Fruit fly (Drosophila melanogaster) whole organism, embryonic: ENCODE results near the gene CG43052.

ENCODE experiments used
- CG10209 ChIP-seq: fragments of 200-800 bp; sonication (Bioruptor generic); optimal IDR thresholded peaks from 3 replicates; lab custom pipeline; 2017; ENCODE audit warnings: missing biosample characterization, mild to moderate bottlenecking, missing genetic modification characterization, missing genetic modification reagents
- CG12104 ChIP-seq: fragments of 200-800 bp; sonication (Bioruptor generic); optimal IDR thresholded peaks from 3 replicates; lab custom pipeline; 2016; ENCODE audit warnings: missing biosample characterization, missing genetic modification characterization
- CG12219 ChIP-seq: fragments of 200-800 bp; sonication (Bioruptor generic); optimal IDR thresholded peaks from 3 replicates; lab custom pipeline; 2018; ENCODE audit warnings: missing biosample characterization, mild to moderate bottlenecking, missing genetic modification characterization
- CG12299 ChIP-seq: fragments of 200-800 bp; sonication (Bioruptor generic); optimal IDR thresholded peaks from 2 replicates; lab custom pipeline; 2018; ENCODE audit warnings: missing biosample characterization, mild to moderate bottlenecking, missing genetic modification characterization
- CG12391 ChIP-seq: fragments of 200-800 bp; sonication (Bioruptor generic); optimal IDR thresholded peaks from 3 replicates; lab custom pipeline; 2018; ENCODE audit warnings: missing biosample characterization, mild to moderate bottlenecking, missing genetic modification characterization, moderate library complexity
- CG12942 ChIP-seq: fragments of 200-800 bp; sonication (Bioruptor generic); optimal IDR thresholded peaks from 3 replicates; lab custom pipeline; 2016; ENCODE audit warnings: missing biosample characterization, missing genetic modification characterization
- CG13624 ChIP-seq: fragments of 200-800 bp; sonication (Bioruptor generic); optimal IDR thresholded peaks from 2 replicates; lab custom pipeline; 2016; ENCODE audit warnings: missing biosample characterization, missing genetic modification characterization
- CG14050 ChIP-seq: fragments of 200-800 bp; sonication (Bioruptor generic); IDR thresholded peaks from 3 replicates; pipeline ENCODE4 v1.3.6; 2022; ENCODE audit warnings: missing biosample characterization, missing genetic modification characterization
- CG17328 ChIP-seq: fragments of 200-800 bp; sonication (Bioruptor generic); IDR thresholded peaks from 2 replicates; pipeline ENCODE4 v1.3.6; 2022; ENCODE audit warnings: missing biosample characterization, missing genetic modification characterization
- CG18476 ChIP-seq: fragments of 200-800 bp; sonication (Bioruptor generic); optimal IDR thresholded peaks from 2 replicates; lab custom pipeline; 2016; ENCODE audit warnings: missing biosample characterization, mild to moderate bottlenecking, missing genetic modification characterization
- CG2678 ChIP-seq: fragments of 200-800 bp; sonication (Bioruptor generic); optimal IDR thresholded peaks from 3 replicates; lab custom pipeline; 2019; ENCODE audit warnings: missing biosample characterization, mild to moderate bottlenecking, missing genetic modification characterization, moderate library complexity
- CG30431 ChIP-seq: fragments of 200-800 bp; sonication (Bioruptor generic); optimal IDR thresholded peaks from 2 replicates; lab custom pipeline; 2017; ENCODE audit warnings: missing biosample characterization, missing genetic modification characterization
- CG32767 ChIP-seq: fragments of 200-800 bp; sonication (Bioruptor generic); IDR thresholded peaks from 2 replicates; pipeline ENCODE4 v1.3.6; 2022; ENCODE audit warnings: missing biosample characterization, missing genetic modification characterization
- CG34422 ChIP-seq: fragments of 200-800 bp; sonication (Bioruptor generic); IDR thresholded peaks from 3 replicates; pipeline ENCODE4 v1.3.6; 2022; ENCODE audit warnings: missing biosample characterization, missing genetic modification characterization
- CG42726 ChIP-seq: fragments of 200-800 bp; sonication (Bioruptor generic); IDR thresholded peaks from 2 replicates; pipeline ENCODE4 v1.3.6; 2022; ENCODE audit warnings: missing biosample characterization, missing genetic modification characterization; ENCODE audit not compliant: partially characterized antibody
- CG4730 ChIP-seq: fragments of 200-800 bp; sonication (Bioruptor generic); IDR thresholded peaks from 2 replicates; pipeline ENCODE4 v1.3.6; 2022; ENCODE audit warnings: missing biosample characterization, missing genetic modification characterization
- CG6654 ChIP-seq: fragments of 200-800 bp; sonication (Bioruptor generic); optimal IDR thresholded peaks from 2 replicates; lab custom pipeline; 2017; ENCODE audit warnings: missing biosample characterization, mild to moderate bottlenecking, missing genetic modification characterization
- CG7786 ChIP-seq: fragments of 200-800 bp; sonication (Bioruptor generic); optimal IDR thresholded peaks from 2 replicates; lab custom pipeline; 2016; ENCODE audit warnings: missing biosample characterization, missing genetic modification characterization
- CG8478 ChIP-seq: fragments of >200 bp; optimal IDR thresholded peaks from 2 replicates; lab custom pipeline; 2018
- D19A ChIP-seq: fragments of 200-800 bp; optimal IDR thresholded peaks from 3 replicates; lab custom pipeline; 2019; ENCODE audit warnings: missing biosample characterization, mild to moderate bottlenecking, missing genetic modification characterization, moderate library complexity
- Drgx ChIP-seq: fragments of 200-800 bp; sonication (Bioruptor generic); IDR thresholded peaks from 2 replicates; pipeline ENCODE4 v1.3.6; 2022; ENCODE audit warnings: missing biosample characterization, missing genetic modification characterization
- Ets65A ChIP-seq: fragments of 200-800 bp; sonication (Bioruptor generic); peaks from one replicate; lab custom pipeline; 2016; ENCODE audit warnings: missing biosample characterization, missing genetic modification characterization
- H15 ChIP-seq: fragments of 200-800 bp; sonication (Bioruptor generic); IDR thresholded peaks from 3 replicates; pipeline ENCODE4 v1.3.6; 2022; ENCODE audit warnings: missing biosample characterization, missing genetic modification characterization
- Hr39 ChIP-seq: fragments of >200 bp; optimal IDR thresholded peaks from 2 replicates; lab custom pipeline; 2017
- Hsf ChIP-seq: fragments of 200-800 bp; sonication (Bioruptor generic); optimal IDR thresholded peaks from 3 replicates; lab custom pipeline; 2016; ENCODE audit warnings: missing biosample characterization, missing genetic modification characterization
- Kr ChIP-seq: fragments of 200-800 bp; sonication (Bioruptor generic); optimal IDR thresholded peaks from 2 replicates; lab custom pipeline; 2017; ENCODE audit warnings: missing biosample characterization, mild to moderate bottlenecking, missing genetic modification characterization
- Nf-YB ChIP-seq: fragments of 200-800 bp; sonication (Bioruptor generic); optimal IDR thresholded peaks from 3 replicates; lab custom pipeline; 2019; ENCODE audit warnings: missing biosample characterization, mild to moderate bottlenecking, missing genetic modification characterization, moderate library complexity
- Optix ChIP-seq: fragments of 200-800 bp; sonication (Bioruptor generic); IDR thresholded peaks from 3 replicates; pipeline ENCODE4 v1.3.6; 2022; ENCODE audit warnings: missing biosample characterization, missing genetic modification characterization
- Tbp ChIP-seq: fragments of >200 bp; optimal IDR thresholded peaks from 2 replicates; lab custom pipeline; 2018; ENCODE audit warnings: missing biosample characterization, missing genetic modification characterization
- ato ChIP-seq: fragments of 200-800 bp; sonication (Bioruptor generic); IDR thresholded peaks from 2 replicates; pipeline ENCODE4 v1.3.6; 2022; ENCODE audit warnings: missing biosample characterization, missing genetic modification characterization; ENCODE audit not compliant: partially characterized antibody
- bowl ChIP-seq: fragments of 200-800 bp; sonication (Bioruptor generic); IDR thresholded peaks from 2 replicates; pipeline ENCODE4 v1.3.6; 2022; ENCODE audit warnings: missing biosample characterization, missing genetic modification characterization
- cg ChIP-seq: fragments of 200-800 bp; sonication (Bioruptor generic); optimal IDR thresholded peaks from 3 replicates; lab custom pipeline; 2019; ENCODE audit warnings: missing biosample characterization, mild to moderate bottlenecking, missing genetic modification characterization, moderate library complexity
- chif ChIP-seq, 2 experiments: fragments of 200-800 bp; sonication (Bioruptor generic); optimal IDR thresholded peaks; 3 replicates each; lab custom pipeline; 2016; ENCODE audit warnings: missing biosample characterization in 2 of 2, missing genetic modification characterization in 2 of 2
- dati ChIP-seq: fragments of 200-800 bp; sonication (Bioruptor generic); IDR thresholded peaks from 2 replicates; pipeline ENCODE4 v1.3.6; 2022; ENCODE audit warnings: missing biosample characterization, missing genetic modification characterization
- dmrt11E ChIP-seq: fragments of 200-800 bp; sonication (Bioruptor generic); optimal IDR thresholded peaks from 3 replicates; lab custom pipeline; 2018; ENCODE audit warnings: missing biosample characterization, mild to moderate bottlenecking, missing genetic modification characterization, moderate library complexity
- dysf ChIP-seq: fragments of 200-800 bp; sonication (Bioruptor generic); IDR thresholded peaks from 3 replicates; pipeline ENCODE4 v1.3.6; 2022; ENCODE audit warnings: missing biosample characterization, missing genetic modification characterization
- emc ChIP-seq: fragments of 200-800 bp; sonication (Bioruptor generic); optimal IDR thresholded peaks from 2 replicates; lab custom pipeline; 2016; ENCODE audit warnings: missing biosample characterization, missing genetic modification characterization
- esg ChIP-seq: fragments of 200-800 bp; sonication (Bioruptor generic); conservative IDR thresholded peaks from 2 replicates; pipeline ENCODE4 v1.3.6; 2022; ENCODE audit warnings: missing biosample characterization, missing genetic modification characterization
- fru ChIP-seq: fragments of >200 bp; optimal IDR thresholded peaks from 2 replicates; lab custom pipeline; 2017
- fu2 ChIP-seq: fragments of 200-800 bp; sonication (Bioruptor generic); optimal IDR thresholded peaks from 2 replicates; lab custom pipeline; 2016; ENCODE audit warnings: missing biosample characterization, missing genetic modification characterization
- gcm ChIP-seq: fragments of 200-800 bp; sonication (Bioruptor generic); optimal IDR thresholded peaks from 2 replicates; lab custom pipeline; 2019; ENCODE audit warnings: missing biosample characterization, mild to moderate bottlenecking, missing genetic modification characterization, moderate library complexity
- inv ChIP-seq: fragments of 200-800 bp; sonication (Bioruptor generic); IDR thresholded peaks from 2 replicates; pipeline ENCODE4 v1.3.6; 2022; ENCODE audit warnings: missing biosample characterization, missing genetic modification characterization; ENCODE audit not compliant: partially characterized antibody
- kah ChIP-seq: fragments of 200-800 bp; sonication (Bioruptor generic); optimal IDR thresholded peaks from 2 replicates; lab custom pipeline; 2018; ENCODE audit warnings: missing biosample characterization, mild to moderate bottlenecking, missing genetic modification characterization
- luna ChIP-seq: fragments of 200-800 bp; sonication (Bioruptor generic); optimal IDR thresholded peaks from 2 replicates; lab custom pipeline; 2016; ENCODE audit warnings: missing biosample characterization, missing genetic modification characterization
- mld ChIP-seq: fragments of 200-800 bp; sonication (Bioruptor generic); IDR thresholded peaks from 3 replicates; pipeline ENCODE4 v1.3.6; 2022; ENCODE audit warnings: missing biosample characterization, missing genetic modification characterization; ENCODE audit not compliant: partially characterized antibody
- nom ChIP-seq: fragments of 200-800 bp; sonication (Bioruptor generic); optimal IDR thresholded peaks from 2 replicates; lab custom pipeline; 2017; ENCODE audit warnings: missing biosample characterization, missing genetic modification characterization, mild to moderate bottlenecking, moderate library complexity, missing genetic modification reagents
- psq ChIP-seq: fragments of 200-800 bp; sonication (Bioruptor generic); optimal IDR thresholded peaks from 2 replicates; lab custom pipeline; 2017; ENCODE audit warnings: missing biosample characterization, missing genetic modification characterization
- row ChIP-seq: fragments of 200-800 bp; sonication (Bioruptor generic); IDR thresholded peaks from 3 replicates; pipeline ENCODE4 v1.3.6; 2022; ENCODE audit warnings: missing biosample characterization, missing genetic modification characterization
- trem ChIP-seq: fragments of 200-800 bp; optimal IDR thresholded peaks from 3 replicates; lab custom pipeline; 2019; ENCODE audit warnings: missing biosample characterization, mild to moderate bottlenecking, missing genetic modification characterization, moderate library complexity
- trh ChIP-seq: fragments of 200-800 bp; sonication (Bioruptor generic); optimal IDR thresholded peaks from 2 replicates; lab custom pipeline; 2016; ENCODE audit warnings: missing biosample characterization, missing genetic modification characterization
- zen ChIP-seq: fragments of 200-800 bp; sonication (Bioruptor generic); optimal IDR thresholded peaks from 3 replicates; lab custom pipeline; 2018; ENCODE audit warnings: missing biosample characterization, mild to moderate bottlenecking, missing genetic modification characterization, moderate library complexity
- zfh2 ChIP-seq: fragments of 200-800 bp; sonication (Bioruptor generic); optimal IDR thresholded peaks from 2 replicates; lab custom pipeline; 2016; ENCODE audit warnings: missing biosample characterization, missing genetic modification characterization

CG43052 gene

DNA sequence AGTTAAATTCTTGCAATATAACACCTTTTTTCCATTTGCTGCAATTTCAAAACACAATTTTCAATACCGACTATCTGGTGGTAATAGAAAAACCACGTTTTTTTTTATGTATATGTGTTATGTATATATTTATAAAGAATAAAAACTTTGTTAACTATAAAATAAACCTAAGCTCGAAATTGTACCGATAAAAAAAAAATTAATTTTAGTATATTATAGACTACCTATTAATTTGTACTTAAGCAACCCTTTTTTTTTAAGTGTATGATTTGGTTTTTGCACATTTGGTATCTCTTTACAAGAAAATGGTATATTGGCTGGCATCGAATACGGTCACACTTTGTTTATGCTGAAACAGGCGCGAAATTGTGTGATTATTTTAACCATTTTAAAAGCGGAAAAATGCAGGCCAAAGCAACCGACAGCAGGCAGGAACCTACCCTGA, 9.9 kb downstream of the CG43052 start, which contains the start of gene spel1 (continued):
- TF ChIP-seq kah (GFP tag; lab: Kevin White, UChicago) (peak; percentile 23), trem (tag; lab: Kevin White, UChicago) (peak; percentile 78), CG13624 (GFP tag; lab: Kevin White, UChicago) (peak; percentile 5), Optix (GFP tag; lab: Robert Waterston, UW) (no peak), emc (GFP tag; lab: Kevin White, UChicago) (no peak), fru (no peak), dysf (peak; percentile 81), CG34422 (GFP tag; lab: Robert Waterston, UW) (peak; percentile 71), trh (GFP tag; lab: Kevin White, UChicago) (peak; percentile 53), CG8478 (lab: Kevin White, UChicago) (no peak), luna (GFP tag; lab: Kevin White, UChicago) (no peak), ato (GFP tag; lab: Robert Waterston, UW) (no peak), Nf-YB (GFP tag; lab: Kevin White, UChicago) (peak; percentile 67), CG42726 (GFP tag; lab: Robert Waterston, UW) (no peak), row (GFP tag; lab: Robert Waterston, UW) (peak; percentile 85), mld (GFP tag; lab: Robert Waterston, UW) (no peak), zfh2 (peak; percentile 33), CG12104 (GFP tag; lab: Kevin White, UChicago) (peak; percentile 32), zen (peak; percentile 80), CG30431 (no peak), bowl (0 out of 2 replicates have a peak, but pooled peaks have one; percentile 36), cg (no peak), CG6654 (GFP tag; lab: Kevin White, UChicago) (no peak), CG12391 (peak; percentile 93), Drgx (GFP tag; lab: Robert Waterston, UW) (peak; percentile 65), CG32767 (GFP tag; lab: Robert Waterston, UW) (peak; percentile 70; the same call in 1 of the 2 replicates), Hsf (GFP tag; lab: Kevin White, UChicago) (peak; percentile 59), D19A (tag; lab: Kevin White, UChicago) (peak; percentile 82), esg (peak; percentile 48; the same call in 1 of the 2 replicates), H15 (GFP tag; lab: Robert Waterston, UW) (peak; percentile 49; the same call in 1 of the 3 replicates), CG2678 (tag; lab: Kevin White, UChicago) (peak; percentile 89), Ets65A (GFP tag; lab: Kevin White, UChicago) (no peak), dmrt11E (tag; lab: Kevin White, UChicago) (peak; percentile 74), CG12299 (tag; lab: Kevin White, UChicago) (peak; percentile 27), CG12942 (GFP tag; lab: Kevin White, UChicago) (peak; percentile 51), gcm (GFP tag; lab: Kevin White, UChicago) (peak; percentile 82), Hr39 (lab: Kevin White, UChicago) (no peak), inv (no peak), chif (GFP tag; optimal IDR thresholded peaks at IDR 0.05; lab: Kevin White, UChicago) (no peak), CG10209 (GFP tag; lab: Kevin White, UChicago) (peak; percentile 69), Tbp (GFP tag; lab: Kevin White, UChicago) (no peak), fu2 (GFP tag; lab: Kevin White, UChicago) (peak; percentile 31), CG17328 (GFP tag; lab: Robert Waterston, UW) (peak; percentile 83), CG18476 (GFP tag; lab: Kevin White, UChicago) (peak; percentile 13), CG7786 (GFP tag; lab: Kevin White, UChicago) (peak; percentile 0), CG4730 (GFP tag; lab: Robert Waterston, UW) (peak; percentile 62), CG12219 (GFP tag; lab: Kevin White, UChicago) (peak; percentile 23), nom (GFP tag; lab: Kevin White, UChicago) (peak; percentile 36), Kr (no peak), psq (peak; percentile 57), CG14050 (peak; percentile 68), dati (GFP tag; lab: Robert Waterston, UW) (no peak)
